Worm (Caenorhabditis elegans) whole organism, late embryonic: ENCODE results near the gene T01D3.1.

Source experiments
- C08G9.2 ChIP-seq: sonication (generic microtip); optimal IDR thresholded peaks from 2 replicates; lab custom pipeline; 2016; ENCODE audit warnings: mild to moderate bottlenecking, missing genetic modification characterization, moderate library complexity, missing compliant biosample characterization
- C38D4.7 ChIP-seq: fragments of 200-800 bp; sonication (Bioruptor generic); optimal IDR thresholded peaks from 2 replicates; lab custom pipeline; 2018; ENCODE audit warnings: mild to moderate bottlenecking, missing genetic modification characterization, moderate library complexity, missing compliant biosample characterization
- F13H6.1 ChIP-seq: sonication (generic microtip); optimal IDR thresholded peaks from 2 replicates; lab custom pipeline; 2016; ENCODE audit warnings: missing genetic modification characterization, missing compliant biosample characterization
- Y22D7AL.16 ChIP-seq: sonication (generic microtip); optimal IDR thresholded peaks from 2 replicates; lab custom pipeline; 2016; ENCODE audit warnings: missing genetic modification characterization, missing compliant biosample characterization
- ama-1 ChIP-seq: fragments of 150-350 bp; optimal IDR thresholded peaks from 2 replicates; lab custom pipeline; 2014
- ceh-19 ChIP-seq: fragments of 200-800 bp; sonication (Bioruptor generic); optimal IDR thresholded peaks from 2 replicates; lab custom pipeline; 2018; ENCODE audit warnings: mild to moderate bottlenecking, missing genetic modification characterization, missing compliant biosample characterization
- ceh-2 ChIP-seq: sonication (generic microtip); optimal IDR thresholded peaks from 2 replicates; lab custom pipeline; 2016; ENCODE audit warnings: missing genotype, missing genetic modification characterization, missing compliant biosample characterization
- ceh-22 ChIP-seq: sonication (generic microtip); optimal IDR thresholded peaks from 2 replicates; lab custom pipeline; 2017; ENCODE audit warnings: missing biosample characterization, missing genetic modification characterization
- ceh-24 ChIP-seq: sonication (generic microtip); optimal IDR thresholded peaks from 2 replicates; lab custom pipeline; 2016; ENCODE audit warnings: mild to moderate bottlenecking, missing genetic modification characterization, missing compliant biosample characterization
- ceh-30 ChIP-seq: fragments of 150-350 bp; optimal IDR thresholded peaks from 2 replicates; lab custom pipeline; 2014; ENCODE audit warnings: missing biosample characterization, missing genetic modification characterization
- ceh-31 ChIP-seq: sonication (generic microtip); optimal IDR thresholded peaks from 2 replicates; lab custom pipeline; 2016; ENCODE audit warnings: missing genetic modification characterization, missing compliant biosample characterization
- ceh-34 ChIP-seq: sonication (generic microtip); optimal IDR thresholded peaks from 2 replicates; lab custom pipeline; 2016; ENCODE audit warnings: mild to moderate bottlenecking, missing genetic modification characterization, missing compliant biosample characterization
- ceh-45 ChIP-seq: fragments of 200-800 bp; sonication (Bioruptor generic); IDR thresholded peaks from 2 replicates; pipeline ENCODE4 v1.3.6; 2022; ENCODE audit warnings: missing genetic modification reagents, missing genetic modification characterization, missing compliant biosample characterization
- ceh-6 ChIP-seq: fragments of 200-800 bp; sonication (Bioruptor generic); optimal IDR thresholded peaks from 2 replicates; lab custom pipeline; 2018; ENCODE audit warnings: mild to moderate bottlenecking, missing genetic modification characterization, missing compliant biosample characterization
- ceh-9 ChIP-seq: sonication (generic microtip); optimal IDR thresholded peaks from 2 replicates; lab custom pipeline; 2016; ENCODE audit warnings: mild to moderate bottlenecking, missing genetic modification characterization, inconsistent platforms, missing compliant biosample characterization
- che-1 ChIP-seq: sonication (generic microtip); optimal IDR thresholded peaks from 2 replicates; lab custom pipeline; 2016; ENCODE audit warnings: mild to moderate bottlenecking, missing genetic modification characterization, missing compliant biosample characterization
- dve-1 ChIP-seq: sonication (generic microtip); optimal IDR thresholded peaks from 2 replicates; lab custom pipeline; 2017; ENCODE audit warnings: antibody characterized with exemption, mild to moderate bottlenecking, missing genetic modification characterization, missing compliant biosample characterization
- elt-4 ChIP-seq: sonication (generic microtip); optimal IDR thresholded peaks from 2 replicates; lab custom pipeline; 2016; ENCODE audit warnings: missing genetic modification characterization, missing compliant biosample characterization
- ets-4 ChIP-seq: sonication (generic microtip); optimal IDR thresholded peaks from 2 replicates; lab custom pipeline; 2016; ENCODE audit warnings: missing genetic modification characterization, missing compliant biosample characterization
- eyg-1 ChIP-seq: sonication (generic microtip); optimal IDR thresholded peaks from 2 replicates; lab custom pipeline; 2016; ENCODE audit warnings: missing genotype, missing genetic modification characterization, missing compliant biosample characterization
- fkh-10 ChIP-seq: fragments of 150-350 bp; optimal IDR thresholded peaks from 2 replicates; lab custom pipeline; 2014; ENCODE audit warnings: missing biosample characterization, missing genetic modification reagents, missing genetic modification characterization
- fkh-6 ChIP-seq: sonication (generic microtip); optimal IDR thresholded peaks from 2 replicates; lab custom pipeline; 2016; ENCODE audit warnings: missing genetic modification characterization, missing compliant biosample characterization
- gmeb-2 ChIP-seq: sonication (generic microtip); optimal IDR thresholded peaks from 2 replicates; lab custom pipeline; 2016; ENCODE audit warnings: missing genetic modification characterization, inconsistent platforms, missing compliant biosample characterization
- hlh-13 ChIP-seq: fragments of 200-800 bp; sonication (Bioruptor generic); optimal IDR thresholded peaks from 2 replicates; lab custom pipeline; 2018; ENCODE audit warnings: mild to moderate bottlenecking, missing genetic modification characterization, missing compliant biosample characterization
- hlh-6 ChIP-seq: sonication (generic microtip); optimal IDR thresholded peaks from 2 replicates; lab custom pipeline; 2016; ENCODE audit warnings: missing genotype, missing genetic modification characterization, missing compliant biosample characterization
- hlh-8 ChIP-seq: sonication (generic microtip); optimal IDR thresholded peaks from 2 replicates; lab custom pipeline; 2016; ENCODE audit warnings: missing genotype, missing genetic modification characterization, missing compliant biosample characterization
- lin-11 ChIP-seq: fragments of 200-800 bp; sonication (Bioruptor generic); optimal IDR thresholded peaks from 2 replicates; lab custom pipeline; 2018; ENCODE audit warnings: mild to moderate bottlenecking, missing genetic modification characterization, missing compliant biosample characterization
- madf-2 ChIP-seq: sonication (generic microtip); optimal IDR thresholded peaks from 2 replicates; lab custom pipeline; 2017; ENCODE audit warnings: missing genetic modification characterization, missing compliant biosample characterization
- nfya-1 ChIP-seq: sonication (generic microtip); optimal IDR thresholded peaks from 2 replicates; lab custom pipeline; 2017; ENCODE audit warnings: missing genetic modification characterization, mild to moderate bottlenecking, missing compliant biosample characterization, antibody characterized with exemption, moderate library complexity
- npax-4 ChIP-seq: sonication (generic microtip); optimal IDR thresholded peaks from 2 replicates; lab custom pipeline; 2016; ENCODE audit warnings: missing genetic modification characterization, missing compliant biosample characterization
- pha-2 ChIP-seq: sonication (generic microtip); optimal IDR thresholded peaks from 2 replicates; lab custom pipeline; 2017; ENCODE audit warnings: mild to moderate bottlenecking, missing genetic modification characterization, missing compliant biosample characterization
- pros-1 ChIP-seq: fragments of 150-350 bp; optimal IDR thresholded peaks from 2 replicates; lab custom pipeline; 2014; ENCODE audit warnings: missing biosample characterization, missing genetic modification reagents, missing genetic modification characterization
- rnt-1 ChIP-seq: sonication (generic microtip); optimal IDR thresholded peaks from 2 replicates; lab custom pipeline; 2016; ENCODE audit warnings: missing genetic modification characterization, missing compliant biosample characterization
- sdc-2 ChIP-seq: sonication (generic microtip); optimal IDR thresholded peaks from 2 replicates; lab custom pipeline; 2016; ENCODE audit warnings: missing genotype, missing genetic modification characterization, missing compliant biosample characterization
- unc-3 ChIP-seq, 2 experiments: fragments of 200-800 bp in 1 of 2; sonication (Bioruptor generic) in 1 of 2; sonication (generic microtip) in 1 of 2; conservative IDR thresholded peaks in 1 of 2; optimal IDR thresholded peaks in 1 of 2; 2 replicates each; pipeline versions ENCODE4 v1.3.6 to Lab custom; 2016 to 2022; ENCODE audit warnings: missing compliant biosample characterization in 2 of 2, missing genetic modification characterization in 2 of 2, missing genetic modification reagents in 1 of 2
- unc-42 ChIP-seq: sonication (generic microtip); optimal IDR thresholded peaks from 2 replicates; lab custom pipeline; 2016; ENCODE audit warnings: missing genotype, missing genetic modification characterization, missing compliant biosample characterization

Gene T01D3.1

DNA sequence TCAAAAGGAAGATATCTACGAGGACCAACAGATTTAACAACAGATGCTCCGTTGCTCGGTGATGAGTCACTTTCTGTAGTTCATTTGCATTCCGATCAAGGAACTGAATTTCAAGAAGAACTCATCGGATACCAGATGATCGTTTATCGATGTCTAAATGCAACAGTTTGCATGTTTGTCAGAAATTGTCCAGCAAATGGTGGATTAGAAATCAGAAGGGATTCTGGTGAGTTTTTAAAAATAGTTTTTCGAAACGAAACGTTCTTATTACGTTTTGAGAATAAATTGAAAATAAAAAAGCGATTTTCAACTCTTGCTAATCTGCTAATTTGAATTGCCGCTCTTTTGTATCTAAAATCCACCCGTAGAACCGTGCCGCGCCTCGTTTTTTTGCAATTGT, 9.8 kb upstream of the T01D3.1 start:
- TF ChIP-seq ceh-31, result no peak
- TF ChIP-seq che-1, result no peak
- no peak for TF ChIP-seq ets-4 (tag; lab: Kevin White, UChicago)
- TF ChIP-seq unc-3 (GFP tag; conservative IDR thresholded peaks at IDR 0.05; lab: Robert Waterston, UW), result no peak
- no peak for TF ChIP-seq unc-3 (tag; optimal IDR thresholded peaks at IDR 0.05; lab: Kevin White, UChicago)

DNA sequence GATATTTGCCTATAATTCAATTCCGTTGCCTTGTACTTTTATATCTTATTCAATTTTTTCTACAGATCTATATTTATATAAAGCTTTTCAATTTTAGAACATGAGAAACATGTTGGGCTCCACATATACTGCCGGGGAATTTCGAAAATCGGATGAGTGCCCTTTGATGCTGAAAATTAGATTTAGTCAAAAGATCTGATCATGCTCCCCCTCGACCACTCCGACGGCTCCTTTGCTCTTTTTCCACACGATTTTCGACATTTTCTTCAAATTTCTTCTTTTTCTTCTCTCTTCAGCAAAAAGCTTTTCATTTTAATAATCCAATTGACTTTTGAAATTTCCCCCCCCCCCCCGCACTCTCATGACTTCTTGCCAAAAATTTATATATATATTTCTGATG, 8.2 kb upstream of the T01D3.1 start:
- no peak for TF ChIP-seq F13H6.1 (tag; lab: Kevin White, UChicago)
- peak; percentile 89 for TF ChIP-seq unc-42

DNA sequence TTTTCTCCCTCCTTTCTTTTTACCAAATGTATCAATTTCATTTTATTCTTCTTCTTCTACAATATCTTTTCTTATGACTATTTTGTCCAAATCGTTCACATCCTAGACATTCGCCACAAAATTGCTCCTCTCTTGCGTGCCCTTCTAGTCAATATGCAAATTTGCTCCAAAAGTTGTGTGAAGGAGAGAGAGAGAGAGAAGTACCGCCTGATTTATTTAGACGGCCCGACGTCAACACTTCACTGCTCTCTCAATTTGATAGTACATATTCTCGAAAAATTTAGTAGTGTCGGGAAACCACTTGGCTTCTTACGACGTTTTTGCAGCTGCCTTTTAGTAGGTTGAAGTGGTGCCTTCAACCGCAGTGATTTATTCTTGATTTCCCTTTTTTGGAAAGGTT, 3.2 kb upstream of the T01D3.1 start:
- TF ChIP-seq C08G9.2 (tag; lab: Kevin White, UChicago) (no peak), unc-42 (peak; percentile 64)

DNA sequence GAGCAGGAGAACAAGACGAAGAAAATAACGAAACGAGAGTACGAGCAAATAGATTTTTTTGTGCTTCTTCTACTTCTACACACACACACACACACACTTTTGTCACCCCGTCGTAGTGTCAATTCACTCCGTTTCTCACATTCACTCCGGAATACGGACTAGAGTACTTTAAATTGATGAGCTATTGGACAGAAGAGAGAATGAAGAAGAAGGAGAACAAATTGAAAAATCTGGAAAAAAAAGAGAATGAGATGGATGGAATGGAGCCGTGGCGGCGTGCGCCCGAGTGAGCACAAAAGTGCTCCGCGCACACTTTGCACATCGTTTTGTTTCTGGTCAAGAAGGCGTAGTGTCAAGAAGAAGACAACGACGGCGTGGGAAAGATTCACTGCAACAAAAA, 2.2 kb upstream of the T01D3.1 start:
- TF ChIP-seq ama-1 (lab: Kevin White, UChicago), result no peak
- peak; percentile 13 for TF ChIP-seq ceh-31
- TF ChIP-seq ceh-22 (tag; lab: Kevin White, UChicago), result no peak

DNA sequence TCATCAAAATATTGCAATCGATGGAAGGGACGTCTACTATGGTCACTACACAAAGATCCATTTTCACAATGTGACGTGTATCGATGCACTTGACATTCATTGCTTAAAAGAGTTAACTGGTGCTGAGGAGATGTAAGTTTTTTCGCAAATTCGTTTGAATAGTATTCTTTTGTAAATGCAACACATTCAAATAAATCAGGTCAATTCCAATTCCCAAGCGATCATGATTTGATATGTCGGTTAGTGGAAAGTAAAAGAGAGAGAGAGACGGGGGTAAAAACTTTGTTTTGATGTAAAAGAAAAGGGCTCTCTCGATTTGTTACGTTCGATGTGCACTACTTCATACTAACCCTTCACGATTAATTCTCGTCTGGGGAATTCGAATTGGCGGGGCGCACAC, 584 bp downstream of the T01D3.1 start:
- TF ChIP-seq ceh-34 (no peak), madf-2 (no peak), ceh-24 (tag; lab: Kevin White, UChicago) (no peak), Y22D7AL.16 (tag; lab: Kevin White, UChicago) (no peak), ama-1 (lab: Kevin White, UChicago) (no peak), ceh-31 (no peak), eyg-1 (tag; lab: Kevin White, UChicago) (no peak), fkh-10 (GFP tag; lab: Kevin White, UChicago) (no peak), lin-11 (tag; lab: Kevin White, UChicago) (no peak), ceh-45 (GFP tag; lab: Robert Waterston, UW) (no peak), ceh-30 (tag; lab: Kevin White, UChicago) (no peak), ceh-9 (tag; lab: Kevin White, UChicago) (no peak), C38D4.7 (no peak), hlh-6 (tag; lab: Kevin White, UChicago) (no peak)

DNA sequence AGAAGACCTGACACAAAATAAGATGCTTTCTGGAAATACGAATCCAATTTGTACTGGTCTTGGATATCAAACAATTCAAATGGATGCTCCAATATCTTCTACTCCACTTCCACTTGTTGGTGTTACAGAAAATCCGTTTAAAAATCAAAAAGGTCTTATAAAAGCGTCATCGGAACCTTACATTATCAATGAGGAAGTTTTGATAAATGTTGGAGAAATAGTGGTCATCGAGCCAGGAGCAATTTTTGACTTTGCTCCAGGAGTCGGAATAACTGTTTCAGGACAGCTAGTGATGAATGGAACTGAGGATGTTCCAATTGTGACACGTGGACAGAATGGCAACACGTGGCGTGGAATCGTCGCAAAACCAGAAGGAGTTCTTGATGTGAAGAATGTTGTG, 4.4 kb downstream of the T01D3.1 start:
- no peak for TF ChIP-seq che-1
- no peak for TF ChIP-seq gmeb-2 (tag; lab: Kevin White, UChicago)
- TF ChIP-seq ceh-6 (GFP tag; lab: Kevin White, UChicago), result no peak
- TF ChIP-seq ceh-45 (GFP tag; lab: Robert Waterston, UW), result no peak
- TF ChIP-seq dve-1 (tag; lab: Kevin White, UChicago), result no peak
- TF ChIP-seq fkh-10 (GFP tag; lab: Kevin White, UChicago), result no peak
- no peak for TF ChIP-seq pha-2 (tag; lab: Kevin White, UChicago)
- no peak for TF ChIP-seq sdc-2 (tag; lab: Kevin White, UChicago)
- no peak for TF ChIP-seq ceh-19
- TF ChIP-seq fkh-6, result no peak
- TF ChIP-seq F13H6.1 (tag; lab: Kevin White, UChicago), result no peak
- no peak for TF ChIP-seq rnt-1 (tag; lab: Kevin White, UChicago)
- no peak for TF ChIP-seq elt-4
- TF ChIP-seq npax-4 (tag; lab: Kevin White, UChicago), result no peak

DNA sequence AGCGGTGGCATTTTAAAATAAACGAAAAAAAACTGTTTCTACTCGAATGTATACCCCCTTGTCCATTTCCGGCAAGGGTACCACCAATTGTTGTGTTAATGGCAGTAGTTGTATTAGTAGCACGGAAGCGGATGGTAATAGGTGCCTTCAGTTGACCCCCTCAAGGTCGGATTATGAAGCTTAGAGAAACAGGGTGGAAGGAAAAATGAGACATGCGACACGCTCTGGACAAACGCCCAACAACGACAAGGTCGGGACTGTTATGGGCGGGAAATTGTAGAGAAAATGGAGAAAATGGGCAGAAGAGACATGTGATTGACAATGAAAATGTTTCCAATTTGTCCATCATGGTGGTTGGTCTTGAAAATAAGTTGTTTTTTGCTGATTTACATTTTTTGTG, 14.3 kb downstream of the T01D3.1 start, which contains the start of gene T01D3.3:
T01D3.3 (plus strand) TSS at position 312 of the 400 bp plus-strand sequence.
- TF ChIP-seq pros-1 (tag; lab: Kevin White, UChicago), result peak; percentile 31
- TF ChIP-seq hlh-8 (tag; lab: Kevin White, UChicago), result no peak
- TF ChIP-seq elt-4, result no peak
- TF ChIP-seq rnt-1 (tag; lab: Kevin White, UChicago), result no peak
- no peak for TF ChIP-seq hlh-13
- TF ChIP-seq nfya-1 (tag; lab: Kevin White, UChicago), result no peak
- TF ChIP-seq unc-3 (GFP tag; conservative IDR thresholded peaks at IDR 0.05; lab: Robert Waterston, UW), result no peak
- no peak for TF ChIP-seq unc-3 (tag; optimal IDR thresholded peaks at IDR 0.05; lab: Kevin White, UChicago)
- peak; percentile 5 for TF ChIP-seq fkh-6
- TF ChIP-seq ceh-2 (tag; lab: Kevin White, UChicago), result no peak
- no peak for TF ChIP-seq ceh-22 (tag; lab: Kevin White, UChicago)
- TF ChIP-seq che-1, result no peak
